Fruit fly (Drosophila melanogaster) S2 (cell line): ENCODE measurements around the gene Or85f.

Experiments used
- CG8478 ChIP-seq: fragments of >200 bp; optimal IDR thresholded peaks from 2 replicates; lab custom pipeline; 2018
- CTCF ChIP-seq, 2 experiments: fragments of >200 bp; optimal IDR thresholded peaks; 2 replicates each; lab custom pipeline; 2018

dm6 chr3R:9388321-9388720, 9.7 kb upstream of the Or85f start:
- TF ChIP-seq CTCF (optimal IDR thresholded peaks at IDR 0.05; lab: Kevin White, UChicago) (no peak), CG8478 (lab: Kevin White, UChicago) (no peak)
